Fruit fly (Drosophila melanogaster) whole organism, pupa: ENCODE measurements around the gene Pitslre.

Experiments used
- CG4496 ChIP-seq: fragments of 200-800 bp; sonication (Bioruptor generic); IDR thresholded peaks from 3 replicates; pipeline ENCODE4 v1.3.6; 2022; ENCODE audit warnings: missing biosample characterization, missing genetic modification characterization
- CG8301 ChIP-seq: fragments of 200-800 bp; sonication (Bioruptor generic); optimal IDR thresholded peaks from 2 replicates; lab custom pipeline; 2018; ENCODE audit warnings: missing biosample characterization, mild to moderate bottlenecking, missing genetic modification characterization

dm6 chr3L:20739414-20739813, 31.9 kb upstream of the Pitslre start, which contains the start of gene Gr77a:
- TF ChIP-seq CG8301 (tag; lab: Kevin White, UChicago) = no peak
- TF ChIP-seq CG4496 (GFP tag; lab: Robert Waterston, UW) = no peak
